Fruit fly (Drosophila melanogaster): ENCODE data around the gene Nfs1.
"Not testable (repeated sequence)": the region's sequence is repeated elsewhere in the genome, so short reads cannot be mapped to it uniquely, and the experiment has no call there.

DNA sequence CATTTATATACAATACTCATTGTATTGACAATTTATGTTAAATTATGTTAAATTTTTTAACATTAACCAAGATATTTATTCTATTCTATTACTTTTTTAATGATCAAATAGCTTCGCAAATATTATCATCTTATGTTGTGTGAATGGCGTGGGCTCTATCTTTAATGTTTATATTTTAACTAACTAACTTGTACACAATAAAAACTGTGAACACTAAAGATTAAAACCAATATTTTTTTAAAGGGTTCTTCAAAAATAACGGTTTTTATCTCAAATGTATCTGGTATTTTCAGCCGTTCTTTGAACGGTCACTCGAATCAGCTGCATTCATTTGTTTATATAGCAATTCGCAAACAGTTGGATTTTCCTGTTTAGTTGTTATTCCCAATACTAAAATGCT lies 2.9 kb upstream of the Nfs1 start, which contains the start of gene Ada1-1:
- not testable (repeated sequence) for TF ChIP-seq EcR (GFP tag; optimal IDR thresholded peaks at IDR 0.05); D1 (tag; optimal IDR thresholded peaks at IDR 0.05)

Data from whole organism, pupa.